Worm (Caenorhabditis elegans) whole organism, early embryonic: ENCODE data around the gene K09G1.1.

Source experiments
- aly-1 ChIP-seq: sonication (generic microtip); optimal IDR thresholded peaks from 2 replicates; lab custom pipeline; 2016; ENCODE audit warnings: missing genetic modification characterization, missing compliant biosample characterization
- ama-1 ChIP-seq: fragments of 150-350 bp; optimal IDR thresholded peaks from 2 replicates; lab custom pipeline; 2014
- ceh-13 ChIP-seq: fragments of 200-800 bp; sonication (Bioruptor generic); optimal IDR thresholded peaks from 2 replicates; lab custom pipeline; 2018; ENCODE audit warnings: mild to moderate bottlenecking, missing genetic modification characterization, missing compliant biosample characterization
- ceh-36 ChIP-seq: sonication (generic microtip); optimal IDR thresholded peaks from 2 replicates; lab custom pipeline; 2016; ENCODE audit warnings: missing genetic modification characterization, inconsistent platforms, missing compliant biosample characterization
- tbx-11 ChIP-seq: fragments of 200-800 bp; sonication (Bioruptor generic); IDR thresholded peaks from 2 replicates; pipeline ENCODE4 v1.3.6; 2022; ENCODE audit warnings: missing genetic modification characterization, missing compliant biosample characterization
- tbx-37 ChIP-seq: fragments of 200-800 bp; sonication (Bioruptor generic); conservative IDR thresholded peaks from 2 replicates; pipeline ENCODE4 v1.3.6; 2022; ENCODE audit warnings: missing genetic modification reagents, missing genetic modification characterization, missing compliant biosample characterization

- TF ChIP-seq ceh-13 (no peak), ama-1 (lab: Kevin White, UChicago) (no peak), ceh-36 (no peak), aly-1 (tag; lab: Kevin White, UChicago) (no peak), tbx-37 (no peak), tbx-11 (GFP tag; lab: Robert Waterston, UW) (no peak)
Observed at ce11 chrV:9568707-9569106, 14.6 kb upstream of the K09G1.1 start, which contains the start of gene F25B3.4.
